Worm (Caenorhabditis elegans): ENCODE measurements around the gene Y62H9A.12.

DNA sequence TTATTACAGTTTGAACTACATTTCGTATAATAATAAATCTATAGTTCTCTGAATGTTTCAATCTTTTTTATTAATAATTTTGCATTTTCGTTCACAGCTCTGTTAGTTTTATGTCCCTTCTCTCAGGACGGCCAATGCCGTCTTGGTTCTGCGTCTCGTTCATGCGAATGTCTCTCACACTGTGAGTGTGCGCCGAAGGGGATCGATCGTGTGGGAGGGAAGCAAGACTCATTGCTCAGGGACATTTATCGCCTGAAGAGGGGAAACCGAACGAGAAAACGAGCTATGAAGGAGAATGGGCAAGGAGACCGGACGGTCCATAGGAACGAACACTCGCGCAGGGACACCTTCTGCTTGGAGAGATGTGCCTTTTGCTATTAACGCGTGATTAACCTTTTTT lies 14.9 kb upstream of the Y62H9A.12 start:
- TF ChIP-seq unc-39 (tag; optimal IDR thresholded peaks at IDR 0.05): no peak
- peak; percentile 15 for TF ChIP-seq mep-1 (tag; optimal IDR thresholded peaks at IDR 0.05)
- no peak for TF ChIP-seq pha-4 (tag; optimal IDR thresholded peaks at IDR 0.05)
- no peak for TF ChIP-seq elt-3 (tag; optimal IDR thresholded peaks at IDR 0.05)
- TF ChIP-seq nhr-237 (tag; optimal IDR thresholded peaks at IDR 0.05): no peak
- TF ChIP-seq snpc-4 (tag; optimal IDR thresholded peaks at IDR 0.05): no peak
- no peak for TF ChIP-seq unc-62 (GFP tag; optimal IDR thresholded peaks at IDR 0.05)
- peak; percentile 27 for TF ChIP-seq ces-1 (GFP tag; optimal IDR thresholded peaks at IDR 0.05)
